Worm (Caenorhabditis elegans): Measurements from ENCODE around the gene slc-36.5.
A peak's percentile ranks its signal among the peaks of the same experiment; 100 is the strongest.

Gene slc-36.5

ce11 chrII:6853059-6853466 is 23.8 kb downstream of the slc-36.5 start:
- peak; percentile 69 for TF ChIP-seq pha-4 (GFP tag; IDR thresholded peaks at IDR 0.05)
- TF ChIP-seq pha-4 (tag; optimal IDR thresholded peaks at IDR 0.05) = no peak
- no peak for TF ChIP-seq attf-4 (tag; optimal IDR thresholded peaks at IDR 0.05)
- TF ChIP-seq hif-1 (tag; optimal IDR thresholded peaks at IDR 0.05) = peak; percentile 19 to 58
- TF ChIP-seq aha-1 (tag) = peak; percentile 91
- peak; percentile 82; the same call in 1 of the 2 replicates for TF ChIP-seq F44E2.7 (GFP tag; IDR thresholded peaks at IDR 0.05)
- TF ChIP-seq nhr-102 (tag; optimal IDR thresholded peaks at IDR 0.05) = peak; percentile 51
- TF ChIP-seq dpl-1 (GFP tag; optimal IDR thresholded peaks at IDR 0.05) = peak; percentile 18
- TF ChIP-seq spr-3 (GFP tag; optimal IDR thresholded peaks at IDR 0.05) = peak; percentile 52
- no peak for TF ChIP-seq fos-1 (tag; optimal IDR thresholded peaks at IDR 0.05)
- no peak for TF ChIP-seq Y75B8A.6 (GFP tag; IDR thresholded peaks at IDR 0.05)
- peak; percentile 80 for TF ChIP-seq rbr-2 (tag; optimal IDR thresholded peaks at IDR 0.05)
- no peak for TF ChIP-seq ceh-82 (tag; optimal IDR thresholded peaks at IDR 0.05)
- no peak for TF ChIP-seq unc-39 (tag; optimal IDR thresholded peaks at IDR 0.05)
- peak in 1 of 2 experiments; percentile 1 for TF ChIP-seq unc-62 (GFP tag; optimal IDR thresholded peaks at IDR 0.05 in 1 of 2)
- no peak for TF ChIP-seq unc-62 (tag; optimal IDR thresholded peaks at IDR 0.05)
- TF ChIP-seq snpc-4 (tag; optimal IDR thresholded peaks at IDR 0.05) = no peak
- TF ChIP-seq tra-1 (GFP tag; IDR thresholded peaks at IDR 0.05) = peak; percentile 62; the same call in 1 of the 2 replicates
- TF ChIP-seq nhr-76 (tag; optimal IDR thresholded peaks at IDR 0.05) = no peak
- peak; percentile 75 for TF ChIP-seq nhr-25 (tag; optimal IDR thresholded peaks at IDR 0.05; ENCODE audit: borderline replicate concordance, insufficient read depth)
- TF ChIP-seq ces-1 (GFP tag; optimal IDR thresholded peaks at IDR 0.05) = no peak
- peak; percentile 62 for TF ChIP-seq spr-1 (tag; optimal IDR thresholded peaks at IDR 0.05)
- peak; percentile 43; the same call in 1 of the 2 replicates for TF ChIP-seq nhr-41 (GFP tag; IDR thresholded peaks at IDR 0.05)
- TF ChIP-seq ztf-11 (tag; optimal IDR thresholded peaks at IDR 0.05) = no peak
- peak; percentile 56 for TF ChIP-seq nhr-77 (tag; optimal IDR thresholded peaks at IDR 0.05)
- no peak for TF ChIP-seq lin-39 (tag; optimal IDR thresholded peaks at IDR 0.05)
- TF ChIP-seq lin-15B (tag; optimal IDR thresholded peaks at IDR 0.05) = no peak
- no peak for TF ChIP-seq aly-2 (tag; optimal IDR thresholded peaks at IDR 0.05)
- no peak for TF ChIP-seq T20F7.1 (GFP tag; optimal IDR thresholded peaks at IDR 0.05)
- TF ChIP-seq zag-1 (tag; optimal IDR thresholded peaks at IDR 0.05) = no peak
- peak in 1 of 2 experiments; percentile 28 for TF ChIP-seq mdl-1 (tag; optimal IDR thresholded peaks at IDR 0.05)
- peak; percentile 77 for TF ChIP-seq arid-1 (GFP tag; conservative IDR thresholded peaks at IDR 0.05)
- TF ChIP-seq tag-97 (GFP tag; IDR thresholded peaks at IDR 0.05) = no peak
- TF ChIP-seq mxl-2 (GFP tag; conservative IDR thresholded peaks at IDR 0.05) = 0 out of 2 replicates have a peak, but pooled peaks have one; percentile 4
- TF ChIP-seq hlh-11 (tag; optimal IDR thresholded peaks at IDR 0.05) = peak; percentile 71
- peak; percentile 38 for TF ChIP-seq F49E8.2 (tag; optimal IDR thresholded peaks at IDR 0.05; ENCODE audit: borderline replicate concordance)
- TF ChIP-seq nhr-28 (tag; optimal IDR thresholded peaks at IDR 0.05) = peak; percentile 68
- peak; percentile 66 for TF ChIP-seq nhr-48 (tag; optimal IDR thresholded peaks at IDR 0.05)
- TF ChIP-seq nhr-10 (tag; optimal IDR thresholded peaks at IDR 0.05) = no peak
- TF ChIP-seq sdz-12 (GFP tag; optimal IDR thresholded peaks at IDR 0.05) = peak; percentile 83
- TF ChIP-seq cey-2 (tag; optimal IDR thresholded peaks at IDR 0.05; ENCODE audit: borderline replicate concordance, insufficient read depth) = no peak
- peak; percentile 59; the same call in 1 of the 2 replicates for TF ChIP-seq lin-29 (GFP tag; IDR thresholded peaks at IDR 0.05)
- no peak for TF ChIP-seq ceh-44 (GFP tag; IDR thresholded peaks at IDR 0.05)
- TF ChIP-seq ceh-62 (tag; optimal IDR thresholded peaks at IDR 0.05) = no peak
- TF ChIP-seq ceh-32 (tag; optimal IDR thresholded peaks at IDR 0.05; ENCODE audit: poor library complexity) = no peak
- TF ChIP-seq ama-1 (optimal IDR thresholded peaks at IDR 0.05) = peak; percentile 64
- no peak for TF ChIP-seq F10B5.3 (tag; optimal IDR thresholded peaks at IDR 0.05)
- peak; percentile 16 for TF ChIP-seq jun-1 (tag; optimal IDR thresholded peaks at IDR 0.05)
- peak; percentile 17 for TF ChIP-seq fkh-10 (GFP tag; optimal IDR thresholded peaks at IDR 0.05)
- peak; percentile 65 for TF ChIP-seq set-16 (GFP tag; IDR thresholded peaks at IDR 0.05)
- TF ChIP-seq zfp-2 (tag; optimal IDR thresholded peaks at IDR 0.05) = no peak
- peak; percentile 6 for TF ChIP-seq lin-13 (GFP tag; optimal IDR thresholded peaks at IDR 0.05)
